Worm (Caenorhabditis elegans) whole organism, L4 larva: Measurements from ENCODE around the gene clu-1.

Source experiments
- D1046.2 ChIP-seq: fragments of 200-800 bp; sonication (Bioruptor generic); IDR thresholded peaks from 2 replicates; pipeline ENCODE4 v1.3.6; 2022; ENCODE audit warnings: missing genetic modification characterization, missing compliant biosample characterization
- F44E2.7 ChIP-seq: fragments of 200-800 bp; sonication (Bioruptor generic); IDR thresholded peaks from 2 replicates; pipeline ENCODE4 v2.1.2; 2022; ENCODE audit warnings: missing genetic modification characterization, missing compliant biosample characterization
- R02D3.7 ChIP-seq: fragments of 150-350 bp; sonication (generic microtip); optimal IDR thresholded peaks from 3 replicates; lab custom pipeline; 2014; ENCODE audit warnings: missing biosample characterization, missing genetic modification characterization
- Y48G9A.11 ChIP-seq: fragments of 200-800 bp; sonication (Bioruptor generic); IDR thresholded peaks from 2 replicates; pipeline ENCODE4 v1.3.6; 2022; ENCODE audit warnings: missing genetic modification reagents, missing genetic modification characterization, missing compliant biosample characterization
- Y5F2A.4 ChIP-seq: fragments of 200-800 bp; sonication (Bioruptor generic); optimal IDR thresholded peaks from 2 replicates; lab custom pipeline; 2018; ENCODE audit warnings: mild to moderate bottlenecking, missing genetic modification characterization, missing compliant biosample characterization
- ZK337.2 ChIP-seq: fragments of 200-800 bp; sonication (Bioruptor generic); IDR thresholded peaks from 2 replicates; pipeline ENCODE4 v1.3.6; 2022; ENCODE audit warnings: missing genetic modification reagents, missing genetic modification characterization, missing compliant biosample characterization
- aha-1 ChIP-seq: fragments of 150-350 bp; peaks from one replicate; lab custom pipeline; 2014; ENCODE audit warnings: missing biosample characterization, missing genetic modification characterization
- attf-4 ChIP-seq: sonication (generic microtip); optimal IDR thresholded peaks from 3 replicates; lab custom pipeline; 2017; ENCODE audit warnings: missing biosample characterization, missing genetic modification characterization
- ceh-44 ChIP-seq: fragments of 200-800 bp; sonication (Bioruptor generic); IDR thresholded peaks from 2 replicates; pipeline ENCODE4 v1.3.6; 2022; ENCODE audit warnings: missing genetic modification reagents, missing genetic modification characterization, missing compliant biosample characterization
- ceh-62 ChIP-seq: sonication (generic microtip); optimal IDR thresholded peaks from 2 replicates; lab custom pipeline; 2017; ENCODE audit warnings: missing biosample characterization, missing genetic modification characterization
- ces-1 ChIP-seq: fragments of 150-350 bp; sonication (generic microtip); optimal IDR thresholded peaks from 4 replicates; lab custom pipeline; 2014; ENCODE audit warnings: missing biosample characterization, missing genetic modification reagents, missing genetic modification characterization
- cey-2 ChIP-seq: sonication (generic microtip); optimal IDR thresholded peaks from 3 replicates; lab custom pipeline; 2017; ENCODE audit warnings: missing genetic modification characterization, mild to moderate bottlenecking, missing compliant biosample characterization, antibody characterized with exemption, borderline replicate concordance; ENCODE audit not compliant: insufficient read depth
- ctbp-1 ChIP-seq: fragments of 200-800 bp; sonication (Bioruptor generic); IDR thresholded peaks from 2 replicates; pipeline ENCODE4 v1.3.6; 2022; ENCODE audit warnings: missing genetic modification reagents, missing genetic modification characterization, missing compliant biosample characterization
- daf-19 ChIP-seq: fragments of 200-800 bp; sonication (Bioruptor generic); conservative IDR thresholded peaks from 2 replicates; pipeline ENCODE4 v1.3.6; 2022; ENCODE audit warnings: missing genetic modification characterization, missing compliant biosample characterization
- daf-8 ChIP-seq: fragments of 200-800 bp; sonication (Bioruptor generic); IDR thresholded peaks from 2 replicates; pipeline ENCODE4 v1.3.6; 2022; ENCODE audit warnings: missing genetic modification characterization, missing compliant biosample characterization
- dmd-6 ChIP-seq: fragments of 200-800 bp; sonication (Bioruptor generic); IDR thresholded peaks from 2 replicates; pipeline ENCODE4 v1.3.6; 2022; ENCODE audit warnings: missing genetic modification reagents, missing genetic modification characterization, missing compliant biosample characterization
- dmd-8 ChIP-seq: fragments of 200-800 bp; sonication (Bioruptor generic); IDR thresholded peaks from 2 replicates; pipeline ENCODE4 v1.3.6; 2022; ENCODE audit warnings: missing genetic modification characterization, missing compliant biosample characterization
- dmd-9 ChIP-seq: fragments of 200-800 bp; sonication (Bioruptor generic); IDR thresholded peaks from 2 replicates; pipeline ENCODE4 v1.3.6; 2022; ENCODE audit warnings: missing genetic modification reagents, missing genetic modification characterization, missing compliant biosample characterization
- dpl-1 ChIP-seq: fragments of 150-350 bp; optimal IDR thresholded peaks from 2 replicates; lab custom pipeline; 2014; ENCODE audit warnings: missing biosample characterization, missing genetic modification reagents, missing genetic modification characterization
- egl-27 ChIP-seq: sonication (generic microtip); optimal IDR thresholded peaks from 3 replicates; lab custom pipeline; 2017; ENCODE audit warnings: missing biosample characterization, missing genetic modification reagents, missing genetic modification characterization
- egl-43 ChIP-seq: fragments of 200-800 bp; sonication (Bioruptor generic); IDR thresholded peaks from 2 replicates; pipeline ENCODE4 v1.3.6; 2022; ENCODE audit warnings: missing genetic modification reagents, missing genetic modification characterization, missing compliant biosample characterization
- hmg-1.1 ChIP-seq: fragments of 200-800 bp; sonication (Bioruptor generic); IDR thresholded peaks from 2 replicates; pipeline ENCODE4 v1.3.6; 2022; ENCODE audit warnings: missing genetic modification reagents, missing genetic modification characterization, missing compliant biosample characterization
- lin-1 ChIP-seq: fragments of 200-800 bp; sonication (Bioruptor generic); IDR thresholded peaks from 2 replicates; pipeline ENCODE4 v1.3.6; 2022; ENCODE audit warnings: missing genetic modification reagents, missing genetic modification characterization, missing compliant biosample characterization
- lin-13 ChIP-seq: fragments of 150-350 bp; optimal IDR thresholded peaks from 2 replicates; lab custom pipeline; 2014; ENCODE audit warnings: missing biosample characterization, missing genetic modification reagents, missing genetic modification characterization
- lin-15B ChIP-seq: fragments of 150-350 bp; sonication (generic microtip); optimal IDR thresholded peaks from 3 replicates; lab custom pipeline; 2014; ENCODE audit warnings: missing biosample characterization, missing genetic modification characterization
- lin-38 ChIP-seq: fragments of 200-800 bp; sonication (Bioruptor generic); IDR thresholded peaks from 2 replicates; pipeline ENCODE4 v1.3.6; 2022; ENCODE audit warnings: missing genetic modification reagents, missing genetic modification characterization, missing compliant biosample characterization
- lin-39 ChIP-seq: fragments of 150-350 bp; optimal IDR thresholded peaks from 2 replicates; lab custom pipeline; 2014; ENCODE audit warnings: missing biosample characterization, missing genetic modification reagents, missing genetic modification characterization
- madf-9 ChIP-seq: fragments of 200-800 bp; sonication (Bioruptor generic); conservative IDR thresholded peaks from 2 replicates; pipeline ENCODE4 v1.3.6; 2022; ENCODE audit warnings: missing genetic modification reagents, missing genetic modification characterization, missing compliant biosample characterization
- mdl-1 ChIP-seq, 2 experiments: fragments of 150-350 bp in 1 of 2; sonication (generic microtip) in 1 of 2; optimal IDR thresholded peaks; 2 replicates each; lab custom pipeline; 2014 to 2017; ENCODE audit warnings: missing biosample characterization in 2 of 2, missing genetic modification characterization in 2 of 2
- nhr-11 ChIP-seq: fragments of 150-350 bp; optimal IDR thresholded peaks from 2 replicates; lab custom pipeline; 2014; ENCODE audit warnings: missing biosample characterization, missing genetic modification characterization
- nhr-111 ChIP-seq: fragments of 200-800 bp; sonication (Bioruptor generic); optimal IDR thresholded peaks from 2 replicates; lab custom pipeline; 2018; ENCODE audit warnings: mild to moderate bottlenecking, missing genetic modification characterization, missing compliant biosample characterization
- nhr-41 ChIP-seq: fragments of 200-800 bp; sonication (Bioruptor generic); IDR thresholded peaks from 2 replicates; pipeline ENCODE4 v1.3.6; 2022; ENCODE audit warnings: missing genetic modification reagents, missing genetic modification characterization, missing compliant biosample characterization
- nhr-48 ChIP-seq: sonication (generic microtip); optimal IDR thresholded peaks from 2 replicates; lab custom pipeline; 2016; ENCODE audit warnings: mild to moderate bottlenecking, missing genetic modification characterization, missing compliant biosample characterization
- nhr-76 ChIP-seq: fragments of 150-350 bp; optimal IDR thresholded peaks from 2 replicates; lab custom pipeline; 2014; ENCODE audit warnings: missing biosample characterization, missing genetic modification characterization
- pha-4 ChIP-seq, 2 experiments: fragments of 150-350 bp in 1 of 2; fragments of 200-800 bp in 1 of 2; sonication (Bioruptor generic) in 1 of 2; IDR thresholded peaks in 1 of 2; optimal IDR thresholded peaks in 1 of 2; 2 replicates each; pipeline versions ENCODE4 v1.3.6 to Lab custom; 2014 to 2022; ENCODE audit warnings: missing genetic modification characterization in 2 of 2, missing genetic modification reagents in 2 of 2, missing biosample characterization in 1 of 2, missing compliant biosample characterization in 1 of 2
- pqm-1 ChIP-seq: sonication (generic microtip); optimal IDR thresholded peaks from 2 replicates; lab custom pipeline; 2017; ENCODE audit warnings: missing biosample characterization, missing genetic modification characterization
- snpc-1.2 ChIP-seq: fragments of 200-800 bp; sonication (Bioruptor generic); IDR thresholded peaks from 2 replicates; pipeline ENCODE4 v1.3.6; 2022; ENCODE audit warnings: missing genetic modification reagents, missing genetic modification characterization, missing compliant biosample characterization
- spr-3 ChIP-seq: fragments of 200-800 bp; sonication (Bioruptor generic); optimal IDR thresholded peaks from 2 replicates; lab custom pipeline; 2018; ENCODE audit warnings: mild to moderate bottlenecking, missing genetic modification characterization, missing compliant biosample characterization
- tag-97 ChIP-seq: fragments of 200-800 bp; sonication (Bioruptor generic); IDR thresholded peaks from 2 replicates; pipeline ENCODE4 v1.3.6; 2022; ENCODE audit warnings: missing genetic modification characterization, missing compliant biosample characterization
- tra-1 ChIP-seq: fragments of 200-800 bp; sonication (Bioruptor generic); IDR thresholded peaks from 2 replicates; pipeline ENCODE4 v1.3.6; 2022; ENCODE audit warnings: missing genetic modification reagents, missing genetic modification characterization, missing compliant biosample characterization
- unc-39 ChIP-seq: sonication (generic microtip); optimal IDR thresholded peaks from 2 replicates; lab custom pipeline; 2017; ENCODE audit warnings: missing biosample characterization, missing genetic modification characterization
- unc-62 ChIP-seq, 3 experiments: fragments of 150-350 bp in 1 of 3; sonication (generic microtip); optimal IDR thresholded peaks in 2 of 3; peaks in 1 of 3; 1 replicate in 1 of 3; 2 replicates in 2 of 3; lab custom pipeline; 2014 to 2017; ENCODE audit warnings: missing biosample characterization in 3 of 3, missing genetic modification characterization in 3 of 3, missing genetic modification reagents in 3 of 3, missing genotype in 1 of 3
- zfp-2 ChIP-seq: sonication (generic microtip); optimal IDR thresholded peaks from 2 replicates; lab custom pipeline; 2016; ENCODE audit warnings: mild to moderate bottlenecking, missing genetic modification characterization, missing compliant biosample characterization
- zip-11 ChIP-seq: fragments of 200-800 bp; sonication (Bioruptor generic); IDR thresholded peaks from 2 replicates; pipeline ENCODE4 v1.3.6; 2022; ENCODE audit warnings: missing genetic modification characterization, missing compliant biosample characterization
- zip-2 ChIP-seq: fragments of 150-350 bp; optimal IDR thresholded peaks from 2 replicates; lab custom pipeline; 2014; ENCODE audit warnings: missing biosample characterization, missing genetic modification characterization
- ztf-11 ChIP-seq: fragments of 150-350 bp; optimal IDR thresholded peaks from 2 replicates; lab custom pipeline; 2014; ENCODE audit warnings: missing biosample characterization, missing genetic modification characterization

Gene clu-1

ce11 chrIII:9568451-9568850, 47.2 kb upstream of the clu-1 start, which contains the start of gene C48B4.13:
Gene C48B4.13 (plus strand): TSS chrIII:9568751.
- no peak for TF ChIP-seq madf-9 (GFP tag; lab: Robert Waterston, UW)
- no peak for TF ChIP-seq nhr-111
- TF ChIP-seq dmd-8: no peak
- no peak for TF ChIP-seq attf-4
- TF ChIP-seq daf-8 (GFP tag; lab: Robert Waterston, UW): no peak
- TF ChIP-seq D1046.2 (GFP tag; lab: Robert Waterston, UW): no peak
- TF ChIP-seq snpc-1.2 (GFP tag; lab: Robert Waterston, UW): no peak
- TF ChIP-seq zip-2 (tag; lab: Kevin White, UChicago): no peak
- no peak for TF ChIP-seq hmg-1.1 (GFP tag; lab: Robert Waterston, UW)
- TF ChIP-seq ces-1 (GFP tag; lab: Kevin White, UChicago): no peak
- no peak for TF ChIP-seq spr-3 (GFP tag; lab: Kevin White, UChicago)
- TF ChIP-seq unc-39 (tag; lab: Kevin White, UChicago): no peak
- no peak for TF ChIP-seq pqm-1 (tag; lab: Kevin White, UChicago)
- TF ChIP-seq Y48G9A.11 (GFP tag; lab: Robert Waterston, UW): no peak
- no peak for TF ChIP-seq cey-2 (tag; lab: Kevin White, UChicago)
- TF ChIP-seq dpl-1 (GFP tag; lab: Kevin White, UChicago): no peak
- no peak for TF ChIP-seq lin-39 (tag; lab: Kevin White, UChicago)
- TF ChIP-seq ceh-44 (GFP tag; lab: Robert Waterston, UW): no peak
- TF ChIP-seq F44E2.7 (GFP tag; lab: Robert Waterston, UW): no peak
- no peak for TF ChIP-seq pha-4 (GFP tag; IDR thresholded peaks at IDR 0.05; lab: Robert Waterston, UW)
- TF ChIP-seq pha-4 (tag; optimal IDR thresholded peaks at IDR 0.05; lab: Kevin White, UChicago): no peak

ce11 chrIII:9565973-9566372, 44.7 kb upstream of the clu-1 start, which contains the start of gene C48B4.11:
Gene C48B4.11 (minus strand): TSS chrIII:9566115.
- no peak for TF ChIP-seq lin-15B
- no peak for TF ChIP-seq lin-13 (GFP tag; lab: Kevin White, UChicago)
- no peak for TF ChIP-seq nhr-48 (tag; lab: Kevin White, UChicago)
- TF ChIP-seq R02D3.7 (tag; lab: Kevin White, UChicago): no peak
- TF ChIP-seq Y5F2A.4 (GFP tag; lab: Kevin White, UChicago): no peak
- TF ChIP-seq nhr-41: no peak
- TF ChIP-seq daf-8 (GFP tag; lab: Robert Waterston, UW): no peak
- no peak for TF ChIP-seq lin-1
- no peak for TF ChIP-seq ceh-62 (tag; lab: Kevin White, UChicago)
- TF ChIP-seq zfp-2 (tag; lab: Kevin White, UChicago): no peak
- no peak for TF ChIP-seq nhr-11 (tag; lab: Kevin White, UChicago)
- no peak for TF ChIP-seq zip-11 (GFP tag; lab: Robert Waterston, UW)
- no peak for TF ChIP-seq aha-1

DNA sequence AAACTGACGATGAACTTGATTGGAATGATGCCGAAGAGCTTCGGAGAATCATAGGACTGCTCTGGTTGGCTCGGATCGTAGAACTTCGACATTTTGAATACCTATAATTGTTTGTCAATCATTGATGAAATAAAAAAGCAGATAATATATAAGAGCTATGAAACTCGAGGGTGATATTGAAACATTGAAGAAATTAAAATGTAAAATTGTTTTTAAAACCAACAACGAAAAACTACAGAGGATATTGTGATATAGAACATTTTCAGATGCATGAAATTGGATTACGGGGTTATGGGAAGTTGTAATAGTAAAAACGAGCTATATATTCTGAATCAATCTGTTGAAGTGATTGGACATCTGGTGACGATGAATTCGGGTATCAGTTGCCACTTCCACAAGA, 43.1 kb upstream of the clu-1 start, which contains the start of gene C48B4.10:
C48B4.10 (minus strand) TSS at position 101 of the 400 bp plus-strand sequence.
- TF ChIP-seq ceh-62 (tag; lab: Kevin White, UChicago) (no peak), ztf-11 (tag; lab: Kevin White, UChicago) (no peak), nhr-11 (tag; lab: Kevin White, UChicago) (no peak), tra-1 (GFP tag; lab: Robert Waterston, UW) (no peak), ctbp-1 (GFP tag; lab: Robert Waterston, UW) (no peak), F44E2.7 (GFP tag; lab: Robert Waterston, UW) (no peak)

DNA sequence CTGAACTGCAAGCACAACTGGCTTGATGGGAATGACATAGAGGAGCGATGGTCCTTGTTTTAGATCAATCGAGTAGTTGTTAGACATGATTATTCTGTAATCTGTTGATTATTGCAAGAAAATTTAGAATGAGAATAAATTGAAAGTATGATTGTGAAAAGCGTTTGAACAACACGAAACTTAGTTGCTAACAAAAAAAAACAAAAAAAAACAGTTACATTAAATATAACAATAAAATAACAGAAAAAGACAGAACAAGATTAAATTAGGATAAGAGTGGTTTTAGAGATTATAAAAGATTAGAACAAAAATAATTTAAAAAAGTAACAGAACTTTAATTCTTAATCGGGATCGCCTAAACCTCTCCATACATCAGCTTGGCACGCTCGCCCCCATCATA, 42.0 kb upstream of the clu-1 start, which contains the start of gene C48B4.9:
C48B4.9 (minus strand) TSS at position 101 of the 400 bp plus-strand sequence.
- TF ChIP-seq lin-38 (GFP tag; lab: Robert Waterston, UW): no peak
- no peak for TF ChIP-seq mdl-1 (tag; optimal IDR thresholded peaks at IDR 0.05; lab: Kevin White, UChicago)
- no peak for TF ChIP-seq unc-62 (GFP tag; optimal IDR thresholded peaks at IDR 0.05 in 1 of 2; lab: Kevin White, UChicago)
- no peak for TF ChIP-seq unc-62 (tag; optimal IDR thresholded peaks at IDR 0.05; lab: Kevin White, UChicago)
- no peak for TF ChIP-seq dmd-9
- TF ChIP-seq cey-2 (tag; lab: Kevin White, UChicago): no peak
- TF ChIP-seq daf-19 (GFP tag; lab: Robert Waterston, UW): no peak
- TF ChIP-seq egl-27 (tag; lab: Kevin White, UChicago): no peak
- TF ChIP-seq egl-43: no peak
- no peak for TF ChIP-seq ctbp-1 (GFP tag; lab: Robert Waterston, UW)
- no peak for TF ChIP-seq daf-8 (GFP tag; lab: Robert Waterston, UW)
- no peak for TF ChIP-seq Y5F2A.4 (GFP tag; lab: Kevin White, UChicago)
- TF ChIP-seq ZK337.2 (GFP tag; lab: Robert Waterston, UW): no peak
- no peak for TF ChIP-seq tag-97 (GFP tag; lab: Robert Waterston, UW)
- TF ChIP-seq pqm-1 (tag; lab: Kevin White, UChicago): no peak
- no peak for TF ChIP-seq dmd-6 (GFP tag; lab: Robert Waterston, UW)
- TF ChIP-seq nhr-76 (tag; lab: Kevin White, UChicago): no peak
- no peak for TF ChIP-seq lin-1
